Worm (Caenorhabditis elegans) whole organism, early embryonic: Measurements from ENCODE around the gene srab-1.

Experiments used
- aly-1 ChIP-seq: sonication (generic microtip); optimal IDR thresholded peaks from 2 replicates; lab custom pipeline; 2016; ENCODE audit warnings: missing genetic modification characterization, missing compliant biosample characterization
- ama-1 ChIP-seq: fragments of 150-350 bp; optimal IDR thresholded peaks from 2 replicates; lab custom pipeline; 2014
- ceh-13 ChIP-seq: fragments of 200-800 bp; sonication (Bioruptor generic); optimal IDR thresholded peaks from 2 replicates; lab custom pipeline; 2018; ENCODE audit warnings: mild to moderate bottlenecking, missing genetic modification characterization, missing compliant biosample characterization
- flt-1 ChIP-seq: fragments of 200-800 bp; sonication (Bioruptor generic); IDR thresholded peaks from 2 replicates; pipeline ENCODE4 v1.3.6; 2022; ENCODE audit warnings: missing genetic modification characterization, missing compliant biosample characterization
- hnd-1 ChIP-seq: sonication (generic microtip); optimal IDR thresholded peaks from 2 replicates; lab custom pipeline; 2016; ENCODE audit warnings: missing genetic modification characterization, missing compliant biosample characterization
- pes-1 ChIP-seq: fragments of 200-800 bp; sonication (Bioruptor generic); IDR thresholded peaks from 2 replicates; pipeline ENCODE4 v1.3.6; 2022; ENCODE audit warnings: missing genetic modification reagents, missing genetic modification characterization, missing compliant biosample characterization
- tra-4 ChIP-seq: sonication (generic microtip); optimal IDR thresholded peaks from 2 replicates; lab custom pipeline; 2017; ENCODE audit warnings: missing genetic modification characterization, missing compliant biosample characterization

DNA sequence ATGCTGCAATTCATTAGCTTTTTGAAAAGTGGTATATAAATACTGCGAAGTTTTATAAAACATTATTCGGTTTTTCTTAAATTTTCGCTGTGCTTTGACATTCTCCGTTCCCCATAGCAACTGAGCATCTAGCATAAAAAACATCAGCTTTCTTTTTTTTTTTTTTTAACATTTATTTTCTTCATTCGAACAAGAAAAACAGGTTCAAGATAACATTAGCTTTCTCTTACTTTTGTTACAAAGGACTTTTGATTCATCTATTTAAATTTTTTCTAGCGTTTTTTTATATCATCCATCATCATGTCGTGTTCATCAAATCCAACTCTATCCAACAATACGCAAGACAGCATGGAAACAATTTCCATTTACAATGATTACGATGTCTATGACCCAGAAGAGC, 36.0 kb upstream of the srab-1 start, which contains the start of gene F14F9.3:
- no peak for TF ChIP-seq ama-1
- no peak for TF ChIP-seq pes-1 (GFP tag; lab: Robert Waterston, UW)
- TF ChIP-seq ceh-13: no peak
- TF ChIP-seq flt-1 (GFP tag; lab: Robert Waterston, UW): no peak
- no peak for TF ChIP-seq tra-4 (tag; lab: Kevin White, UChicago)
- no peak for TF ChIP-seq aly-1
- no peak for TF ChIP-seq hnd-1
